Worm (Caenorhabditis elegans): ENCODE results near the gene pfkb-1.2.

Gene pfkb-1.2

ce11 chrIV:5973947-5974495, 32.3 kb downstream of the pfkb-1.2 start (continued):
- no peak for TF ChIP-seq peb-1 (tag; optimal IDR thresholded peaks at IDR 0.05)
- TF ChIP-seq R02D3.7 (tag; optimal IDR thresholded peaks at IDR 0.05): no peak
- no peak for TF ChIP-seq ztf-1 (GFP tag; conservative IDR thresholded peaks at IDR 0.05)
- TF ChIP-seq aly-2 (tag; optimal IDR thresholded peaks at IDR 0.05): no peak
- TF ChIP-seq sma-3 (GFP tag; optimal IDR thresholded peaks at IDR 0.05): no peak
- peak; percentile 63 for TF ChIP-seq sma-9 (GFP tag; optimal IDR thresholded peaks at IDR 0.05)
- no peak for TF ChIP-seq sma-9 (tag; optimal IDR thresholded peaks at IDR 0.05)
- TF ChIP-seq elt-3 (tag; optimal IDR thresholded peaks at IDR 0.05): no peak
- TF ChIP-seq unc-62 (GFP tag; optimal IDR thresholded peaks at IDR 0.05): no peak
- TF ChIP-seq ZK546.5 (tag; optimal IDR thresholded peaks at IDR 0.05): no peak
- no peak for TF ChIP-seq elt-1 (tag; optimal IDR thresholded peaks at IDR 0.05)
- TF ChIP-seq nhr-6 (tag; optimal IDR thresholded peaks at IDR 0.05): peak; percentile 25
- peak; percentile 81 for TF ChIP-seq C34F6.9 (tag; optimal IDR thresholded peaks at IDR 0.05)
- TF ChIP-seq crh-2 (tag; optimal IDR thresholded peaks at IDR 0.05): peak; percentile 24

ce11 chrIV:5975202-5975601, 33.5 kb downstream of the pfkb-1.2 start, which contains the start of gene unc-44:
Gene unc-44, plus strand, starts transcription at chrIV:5975557.
- no peak for TF ChIP-seq crh-2 (tag; optimal IDR thresholded peaks at IDR 0.05)
- no peak for TF ChIP-seq sem-4 (tag; optimal IDR thresholded peaks at IDR 0.05)
- no peak for TF ChIP-seq ztf-11 (tag; optimal IDR thresholded peaks at IDR 0.05)

ce11 chrIV:5977276-5977675, 35.5 kb downstream of the pfkb-1.2 start:
- TF ChIP-seq mab-5 (tag; optimal IDR thresholded peaks at IDR 0.05) (peak; percentile 52), unc-39 (tag; optimal IDR thresholded peaks at IDR 0.05) (no peak), crh-2 (tag; optimal IDR thresholded peaks at IDR 0.05) (peak; percentile 52), lsy-2 (tag; optimal IDR thresholded peaks at IDR 0.05) (peak in 1 of 2 experiments; percentile 6), sem-4 (tag; optimal IDR thresholded peaks at IDR 0.05) (no peak), mdl-1 (tag; optimal IDR thresholded peaks at IDR 0.05) (peak in 1 of 2 experiments; percentile 25)

ce11 chrIV:5979818-5980217, 38.1 kb downstream of the pfkb-1.2 start:
- TF ChIP-seq egl-27 (tag; optimal IDR thresholded peaks at IDR 0.05): no peak

- TF ChIP-seq mab-5 (tag; optimal IDR thresholded peaks at IDR 0.05) (no peak), nhr-12 (tag; optimal IDR thresholded peaks at IDR 0.05) (no peak), lsy-2 (tag; optimal IDR thresholded peaks at IDR 0.05) (no peak), peb-1 (tag; optimal IDR thresholded peaks at IDR 0.05) (no peak), ceh-16 (tag; optimal IDR thresholded peaks at IDR 0.05) (no peak), gmeb-1 (tag; optimal IDR thresholded peaks at IDR 0.05) (no peak), R02D3.7 (tag; optimal IDR thresholded peaks at IDR 0.05) (no peak), fos-1 (tag; optimal IDR thresholded peaks at IDR 0.05) (no peak), zag-1 (tag; optimal IDR thresholded peaks at IDR 0.05) (no peak), ama-1 (optimal IDR thresholded peaks at IDR 0.05) (no peak), Y55F3AM.14 (GFP tag; optimal IDR thresholded peaks at IDR 0.05) (no peak), ZK546.5 (tag; optimal IDR thresholded peaks at IDR 0.05) (no peak), egl-27 (tag; optimal IDR thresholded peaks at IDR 0.05) (no peak), ceh-82 (tag; optimal IDR thresholded peaks at IDR 0.05) (no peak), unc-55 (GFP tag; optimal IDR thresholded peaks at IDR 0.05) (no peak)
These were observed 41.5 kb downstream of the pfkb-1.2 start for ce11 chrIV:5983191-5983590.

ce11 chrIV:5985422-5985821, 43.7 kb downstream of the pfkb-1.2 start:
- no peak for TF ChIP-seq unc-39 (tag; optimal IDR thresholded peaks at IDR 0.05)
- TF ChIP-seq snpc-4 (tag; optimal IDR thresholded peaks at IDR 0.05): no peak
- no peak for TF ChIP-seq lin-11 (tag; optimal IDR thresholded peaks at IDR 0.05)
- no peak for TF ChIP-seq egl-27 (tag; optimal IDR thresholded peaks at IDR 0.05)
- TF ChIP-seq sma-3 (GFP tag; optimal IDR thresholded peaks at IDR 0.05): no peak
- no peak for TF ChIP-seq dmd-4 (tag; optimal IDR thresholded peaks at IDR 0.05)
- TF ChIP-seq ceh-82 (tag; optimal IDR thresholded peaks at IDR 0.05): no peak
- no peak for TF ChIP-seq nhr-6 (tag; optimal IDR thresholded peaks at IDR 0.05)
- TF ChIP-seq elt-3 (tag; optimal IDR thresholded peaks at IDR 0.05): no peak
- no peak for TF ChIP-seq ceh-16 (tag; optimal IDR thresholded peaks at IDR 0.05)
- TF ChIP-seq ztf-4 (tag; optimal IDR thresholded peaks at IDR 0.05): no peak
- no peak for TF ChIP-seq nhr-10 (tag; optimal IDR thresholded peaks at IDR 0.05)
- TF ChIP-seq nhr-11 (tag; optimal IDR thresholded peaks at IDR 0.05): no peak

All from whole organism, L2 larva.